Worm (Caenorhabditis elegans) whole organism, L1 larva: Measurements from ENCODE around the gene F53C3.1.
A peak's percentile ranks its signal among the peaks of the same experiment; 100 is the strongest.

Experiments used
- C16A3.4 ChIP-seq: fragments of 150-350 bp; optimal IDR thresholded peaks from 2 replicates; lab custom pipeline; 2014; ENCODE audit warnings: missing biosample characterization, missing genetic modification characterization
- C34B4.2 ChIP-seq: sonication (generic microtip); optimal IDR thresholded peaks from 2 replicates; lab custom pipeline; 2017; ENCODE audit warnings: mild to moderate bottlenecking, missing genetic modification characterization, missing compliant biosample characterization
- Y116A8C.19 ChIP-seq: sonication (generic microtip); optimal IDR thresholded peaks from 2 replicates; lab custom pipeline; 2016; ENCODE audit warnings: missing compliant biosample characterization, missing genetic modification characterization, borderline replicate concordance
- aha-1 ChIP-seq: fragments of 150-350 bp; optimal IDR thresholded peaks from 2 replicates; lab custom pipeline; 2014; ENCODE audit warnings: missing biosample characterization, missing genetic modification characterization
- aly-2 ChIP-seq: fragments of 150-350 bp; optimal IDR thresholded peaks from 2 replicates; lab custom pipeline; 2014; ENCODE audit warnings: missing biosample characterization, missing genetic modification characterization
- ama-1 ChIP-seq: fragments of 150-350 bp; optimal IDR thresholded peaks from 2 replicates; lab custom pipeline; 2014
- blmp-1 ChIP-seq: fragments of 150-350 bp; optimal IDR thresholded peaks from 2 replicates; lab custom pipeline; 2014; ENCODE audit warnings: missing biosample characterization, missing genetic modification characterization
- ceh-63 ChIP-seq: fragments of 200-800 bp; sonication (Bioruptor generic); optimal IDR thresholded peaks from 2 replicates; lab custom pipeline; 2018; ENCODE audit warnings: mild to moderate bottlenecking, missing genetic modification characterization, missing compliant biosample characterization
- ceh-8 ChIP-seq: fragments of 200-800 bp; sonication (Bioruptor generic); optimal IDR thresholded peaks from 2 replicates; lab custom pipeline; 2018; ENCODE audit warnings: mild to moderate bottlenecking, missing genetic modification characterization, moderate library complexity, missing compliant biosample characterization
- ceh-82 ChIP-seq, 3 experiments: fragments of 150-350 bp in 1 of 3; sonication (generic microtip) in 2 of 3; optimal IDR thresholded peaks; 2 replicates each; lab custom pipeline; 2014 to 2017; ENCODE audit warnings: missing biosample characterization in 3 of 3, missing genetic modification characterization in 3 of 3
- ces-1 ChIP-seq: fragments of 150-350 bp; optimal IDR thresholded peaks from 2 replicates; lab custom pipeline; 2014; ENCODE audit warnings: missing biosample characterization, missing genetic modification reagents, missing genetic modification characterization
- efl-1 ChIP-seq, 4 experiments: fragments of 150-350 bp; optimal IDR thresholded peaks in 3 of 4; peaks in 1 of 4; 1 replicate in 1 of 4; 2 replicates in 3 of 4; lab custom pipeline; 2014; ENCODE audit warnings: missing biosample characterization in 2 of 4, missing genetic modification characterization in 2 of 4, missing genetic modification reagents in 2 of 4
- efl-3 ChIP-seq: fragments of 200-800 bp; sonication (Bioruptor generic); optimal IDR thresholded peaks from 2 replicates; lab custom pipeline; 2018; ENCODE audit warnings: mild to moderate bottlenecking, missing genetic modification characterization, missing compliant biosample characterization
- egl-13 ChIP-seq: sonication (generic microtip); optimal IDR thresholded peaks from 2 replicates; lab custom pipeline; 2016; ENCODE audit warnings: missing genotype, missing genetic modification reagents, missing genetic modification characterization, missing compliant biosample characterization
- egl-27 ChIP-seq, 2 experiments: fragments of 150-350 bp in 1 of 2; sonication (generic microtip); optimal IDR thresholded peaks; 3 replicates each; lab custom pipeline; 2017 to 2018; ENCODE audit warnings: missing biosample characterization in 2 of 2, missing genetic modification characterization in 2 of 2, missing genetic modification reagents in 2 of 2
- elt-2 ChIP-seq: sonication (generic microtip); optimal IDR thresholded peaks from 2 replicates; lab custom pipeline; 2016; ENCODE audit warnings: missing genetic modification characterization, mild to moderate bottlenecking, inconsistent platforms, missing compliant biosample characterization, missing genetic modification reagents
- elt-3 ChIP-seq, 6 experiments: fragments of 150-350 bp in 1 of 6; sonication (generic microtip); optimal IDR thresholded peaks; 2 replicates each; lab custom pipeline; 2017 to 2018; ENCODE audit warnings: missing biosample characterization in 6 of 6, missing genetic modification characterization in 6 of 6, inconsistent platforms in 1 of 6
- ets-5 ChIP-seq: fragments of 200-800 bp; sonication (Bioruptor generic); IDR thresholded peaks from 2 replicates; pipeline ENCODE4 v1.3.6; 2022; ENCODE audit warnings: missing genetic modification characterization, missing compliant biosample characterization
- fkh-8 ChIP-seq: sonication (generic microtip); optimal IDR thresholded peaks from 2 replicates; lab custom pipeline; 2016; ENCODE audit warnings: mild to moderate bottlenecking, missing genetic modification characterization, missing compliant biosample characterization
- grh-1 ChIP-seq: fragments of 200-800 bp; sonication (Bioruptor generic); IDR thresholded peaks from 2 replicates; pipeline ENCODE4 v1.3.6; 2022; ENCODE audit warnings: missing genetic modification reagents, missing genetic modification characterization, missing compliant biosample characterization
- hlh-4 ChIP-seq: sonication (generic microtip); optimal IDR thresholded peaks from 2 replicates; lab custom pipeline; 2016; ENCODE audit warnings: mild to moderate bottlenecking, missing genetic modification characterization, missing compliant biosample characterization
- hpl-2 ChIP-seq: fragments of 150-350 bp; optimal IDR thresholded peaks from 2 replicates; lab custom pipeline; 2014; ENCODE audit warnings: missing biosample characterization, missing genetic modification reagents, missing genetic modification characterization
- irx-1 ChIP-seq: sonication (generic microtip); optimal IDR thresholded peaks from 2 replicates; lab custom pipeline; 2016; ENCODE audit warnings: missing genetic modification characterization, missing compliant biosample characterization
- isw-1 ChIP-seq: fragments of 200-800 bp; sonication (Bioruptor generic); IDR thresholded peaks from 2 replicates; pipeline ENCODE4 v1.3.6; 2022; ENCODE audit warnings: missing genetic modification characterization, missing compliant biosample characterization
- jun-1 ChIP-seq: fragments of 150-350 bp; optimal IDR thresholded peaks from 2 replicates; lab custom pipeline; 2014; ENCODE audit warnings: missing biosample characterization, missing genetic modification reagents, missing genetic modification characterization
- lin-39 ChIP-seq: fragments of 150-350 bp; optimal IDR thresholded peaks from 2 replicates; lab custom pipeline; 2014; ENCODE audit warnings: missing biosample characterization, missing genetic modification reagents, missing genetic modification characterization
- lir-3 ChIP-seq: sonication (generic microtip); optimal IDR thresholded peaks from 2 replicates; lab custom pipeline; 2016; ENCODE audit warnings: mild to moderate bottlenecking, missing genetic modification characterization, moderate library complexity, missing compliant biosample characterization; ENCODE audit not compliant: poor library complexity
- mdl-1 ChIP-seq, 2 experiments: fragments of 150-350 bp; optimal IDR thresholded peaks; 2 replicates each; lab custom pipeline; 2014 to 2017; ENCODE audit warnings: missing biosample characterization in 2 of 2, missing genetic modification characterization in 2 of 2, inconsistent platforms in 1 of 2
- mep-1 ChIP-seq: fragments of 150-350 bp; optimal IDR thresholded peaks from 2 replicates; lab custom pipeline; 2014; ENCODE audit warnings: missing biosample characterization, missing genetic modification characterization
- nhr-11 ChIP-seq: fragments of 150-350 bp; optimal IDR thresholded peaks from 2 replicates; lab custom pipeline; 2014; ENCODE audit warnings: missing biosample characterization, missing genetic modification characterization
- nhr-12 ChIP-seq: sonication (generic microtip); optimal IDR thresholded peaks from 2 replicates; lab custom pipeline; 2017; ENCODE audit warnings: missing biosample characterization, missing genetic modification characterization
- nhr-19 ChIP-seq: fragments of 200-800 bp; sonication (Bioruptor generic); conservative IDR thresholded peaks from 2 replicates; pipeline ENCODE4 v1.3.6; 2022; ENCODE audit warnings: missing genetic modification characterization, missing compliant biosample characterization
- nhr-71 ChIP-seq: sonication (generic microtip); optimal IDR thresholded peaks from 2 replicates; lab custom pipeline; 2016; ENCODE audit warnings: mild to moderate bottlenecking, missing genetic modification characterization, moderate library complexity, missing compliant biosample characterization
- nhr-77 ChIP-seq: fragments of 150-350 bp; optimal IDR thresholded peaks from 2 replicates; lab custom pipeline; 2014; ENCODE audit warnings: missing biosample characterization, missing genetic modification characterization
- nhr-84 ChIP-seq: sonication (generic microtip); optimal IDR thresholded peaks from 2 replicates; lab custom pipeline; 2017; ENCODE audit warnings: missing biosample characterization, missing genetic modification characterization
- nhr-85 ChIP-seq: sonication (generic microtip); peaks from one replicate; lab custom pipeline; 2016; ENCODE audit warnings: missing genetic modification characterization, inconsistent platforms, missing compliant biosample characterization
- pax-3 ChIP-seq: fragments of 200-800 bp; sonication (Bioruptor generic); optimal IDR thresholded peaks from 2 replicates; lab custom pipeline; 2018; ENCODE audit warnings: mild to moderate bottlenecking, missing genetic modification characterization, moderate library complexity, missing compliant biosample characterization
- rnt-1 ChIP-seq: sonication (generic microtip); optimal IDR thresholded peaks from 2 replicates; lab custom pipeline; 2016; ENCODE audit warnings: mild to moderate bottlenecking, missing genetic modification characterization, moderate library complexity, missing compliant biosample characterization
- snu-23 ChIP-seq: sonication (generic microtip); optimal IDR thresholded peaks from 2 replicates; lab custom pipeline; 2016; ENCODE audit warnings: missing genetic modification characterization, missing compliant biosample characterization
- sox-4 ChIP-seq: sonication (generic microtip); optimal IDR thresholded peaks from 2 replicates; lab custom pipeline; 2016; ENCODE audit warnings: missing genetic modification characterization, missing compliant biosample characterization
- swsn-7 ChIP-seq: sonication (generic microtip); optimal IDR thresholded peaks from 2 replicates; lab custom pipeline; 2016; ENCODE audit warnings: missing genetic modification characterization, missing compliant biosample characterization
- tbx-2 ChIP-seq: sonication (generic microtip); optimal IDR thresholded peaks from 2 replicates; lab custom pipeline; 2016; ENCODE audit warnings: missing genetic modification characterization, missing compliant biosample characterization
- tlp-1 ChIP-seq: fragments of 150-350 bp; optimal IDR thresholded peaks from 2 replicates; lab custom pipeline; 2014; ENCODE audit warnings: missing biosample characterization, missing genetic modification characterization
- unc-30 ChIP-seq: sonication (generic microtip); optimal IDR thresholded peaks from 2 replicates; lab custom pipeline; 2017; ENCODE audit warnings: missing biosample characterization, missing genetic modification characterization
- unc-62 ChIP-seq: fragments of 150-350 bp; optimal IDR thresholded peaks from 2 replicates; lab custom pipeline; 2014; ENCODE audit warnings: missing biosample characterization, missing genetic modification reagents, missing genetic modification characterization
- unc-86 ChIP-seq: sonication (generic microtip); optimal IDR thresholded peaks from 2 replicates; lab custom pipeline; 2016; ENCODE audit warnings: missing genetic modification characterization, missing compliant biosample characterization
- unc-98 ChIP-seq: fragments of 200-800 bp; sonication (Bioruptor generic); IDR thresholded peaks from 2 replicates; pipeline ENCODE4 v1.3.6; 2022; ENCODE audit warnings: missing genetic modification characterization, missing compliant biosample characterization
- zip-4 ChIP-seq: fragments of 200-800 bp; sonication (Bioruptor generic); optimal IDR thresholded peaks from 2 replicates; lab custom pipeline; 2018; ENCODE audit warnings: mild to moderate bottlenecking, missing genetic modification characterization, moderate library complexity, missing compliant biosample characterization
- ztf-11 ChIP-seq, 2 experiments: sonication (generic microtip); optimal IDR thresholded peaks; 2 replicates each; lab custom pipeline; 2016 to 2017; ENCODE audit warnings: missing genetic modification characterization in 2 of 2, missing biosample characterization in 1 of 2, missing compliant biosample characterization in 1 of 2
- ztf-4 ChIP-seq: fragments of 150-350 bp; optimal IDR thresholded peaks from 2 replicates; lab custom pipeline; 2014; ENCODE audit warnings: missing biosample characterization, missing genetic modification characterization

Gene F53C3.1

ce11 chrII:3896920-3897319 is 14.9 kb upstream of the F53C3.1 start (continued):
- TF ChIP-seq lir-3 (tag; lab: Kevin White, UChicago) = peak; percentile 58
- TF ChIP-seq ces-1 (GFP tag; lab: Kevin White, UChicago) = no peak
- TF ChIP-seq tlp-1 (tag; lab: Kevin White, UChicago) = no peak
- TF ChIP-seq ama-1 = no peak
- peak; percentile 77 for TF ChIP-seq nhr-71 (tag; lab: Kevin White, UChicago)
- no peak for TF ChIP-seq ztf-11 (tag; optimal IDR thresholded peaks at IDR 0.05; lab: Kevin White, UChicago)
- 0 out of 2 replicates have a peak, but pooled peaks have one; percentile 26 for TF ChIP-seq grh-1
- TF ChIP-seq aly-2 (tag; lab: Kevin White, UChicago) = no peak
- TF ChIP-seq Y116A8C.19 = no peak
- peak; percentile 45 for TF ChIP-seq blmp-1 (tag; lab: Kevin White, UChicago)
- no peak for TF ChIP-seq pax-3 (tag; lab: Kevin White, UChicago)
- no peak for TF ChIP-seq nhr-12 (tag; lab: Kevin White, UChicago)
- TF ChIP-seq nhr-84 = no peak
- TF ChIP-seq elt-3 (tag; optimal IDR thresholded peaks at IDR 0.05; lab: Kevin White, UChicago) = peak in 2 of 6 experiments; percentile 39 to 59
- TF ChIP-seq hpl-2 (GFP tag; lab: Kevin White, UChicago) = no peak
- TF ChIP-seq mep-1 (tag; lab: Kevin White, UChicago) = peak; percentile 57
- TF ChIP-seq lin-39 (tag; lab: Kevin White, UChicago) = no peak
- TF ChIP-seq egl-13 (tag; lab: Kevin White, UChicago) = peak; percentile 47
- peak; percentile 68 for TF ChIP-seq snu-23 (GFP tag; lab: Kevin White, UChicago)
- peak; percentile 5 for TF ChIP-seq elt-2 (tag; lab: Kevin White, UChicago)
- TF ChIP-seq unc-30 (tag; lab: Kevin White, UChicago) = no peak
- TF ChIP-seq C34B4.2 = no peak
- no peak for TF ChIP-seq nhr-77 (tag; lab: Kevin White, UChicago)
- TF ChIP-seq ceh-82 (tag; optimal IDR thresholded peaks at IDR 0.05; lab: Kevin White, UChicago) = peak in 1 of 3 experiments; percentile 15
- no peak for TF ChIP-seq zip-4 (GFP tag; lab: Kevin White, UChicago)
- TF ChIP-seq ceh-8 (GFP tag; lab: Kevin White, UChicago) = no peak
- TF ChIP-seq ceh-63 = no peak
- TF ChIP-seq hlh-4 = no peak
- TF ChIP-seq unc-86 (tag; lab: Kevin White, UChicago) = peak; percentile 23
- TF ChIP-seq irx-1 = no peak
- peak; percentile 56 to 62 for TF ChIP-seq efl-1 (optimal IDR thresholded peaks at IDR 0.05; lab: Kevin White, UChicago)
- peak; percentile 32 to 49 for TF ChIP-seq efl-1 (GFP tag; optimal IDR thresholded peaks at IDR 0.05 in 1 of 2; lab: Kevin White, UChicago)
- TF ChIP-seq ets-5 (GFP tag; lab: Robert Waterston, UW) = no peak
- peak in 1 of 2 experiments; percentile 27 for TF ChIP-seq mdl-1 (tag; optimal IDR thresholded peaks at IDR 0.05; lab: Kevin White, UChicago)
- TF ChIP-seq fkh-8 (tag; lab: Kevin White, UChicago) = peak; percentile 35
- peak; percentile 41 for TF ChIP-seq swsn-7 (tag; lab: Kevin White, UChicago)
- TF ChIP-seq nhr-11 (tag; lab: Kevin White, UChicago) = no peak
- TF ChIP-seq sox-4 (tag; lab: Kevin White, UChicago) = no peak
- TF ChIP-seq egl-27 (tag; optimal IDR thresholded peaks at IDR 0.05; lab: Kevin White, UChicago) = no peak
- TF ChIP-seq efl-3 (GFP tag; lab: Kevin White, UChicago) = no peak

- peak; percentile 28 for TF ChIP-seq jun-1 (tag; lab: Kevin White, UChicago)
- peak; percentile 41 for TF ChIP-seq blmp-1 (tag; lab: Kevin White, UChicago)
- TF ChIP-seq ets-5 (GFP tag; lab: Robert Waterston, UW) = no peak
- peak; percentile 37 for TF ChIP-seq rnt-1
- TF ChIP-seq zip-4 (GFP tag; lab: Kevin White, UChicago) = peak; percentile 42
- TF ChIP-seq unc-98 (GFP tag; lab: Robert Waterston, UW) = 0 out of 2 replicates have a peak, but pooled peaks have one; percentile 16
- TF ChIP-seq nhr-85 (tag; lab: Kevin White, UChicago) = peak; percentile 89
- TF ChIP-seq ztf-4 (tag; lab: Kevin White, UChicago) = peak; percentile 60
- TF ChIP-seq tbx-2 (tag; lab: Kevin White, UChicago) = peak; percentile 65
- no peak for TF ChIP-seq unc-62
- no peak for TF ChIP-seq aha-1 (tag; lab: Kevin White, UChicago)
- peak; percentile 26 for TF ChIP-seq C16A3.4
- TF ChIP-seq ceh-82 (tag; optimal IDR thresholded peaks at IDR 0.05; lab: Kevin White, UChicago) = peak in 2 of 3 experiments; percentile 36 to 67
- TF ChIP-seq egl-13 (tag; lab: Kevin White, UChicago) = peak; percentile 64
- TF ChIP-seq isw-1 (GFP tag; lab: Robert Waterston, UW) = peak; percentile 48; the same call in 1 of the 2 replicates
- peak in 2 of 6 experiments; percentile 2 to 66 for TF ChIP-seq elt-3 (tag; optimal IDR thresholded peaks at IDR 0.05; lab: Kevin White, UChicago)
- no peak for TF ChIP-seq hpl-2 (GFP tag; lab: Kevin White, UChicago)
- peak; percentile 71 for TF ChIP-seq ces-1 (GFP tag; lab: Kevin White, UChicago)
- TF ChIP-seq nhr-19 (GFP tag; lab: Robert Waterston, UW) = peak; percentile 53
Observed at ce11 chrII:3897758-3898494, 13.9 kb upstream of the F53C3.1 start, which contains the start of gene F53C3.6. F53C3.6 (plus strand) TSS chrII:3898142.
